Worm (Caenorhabditis elegans): Measurements from ENCODE around the gene C18H7.1.

- TF ChIP-seq unc-62 (GFP tag; optimal IDR thresholded peaks at IDR 0.05): no peak
- no peak for TF ChIP-seq pha-4 (tag; optimal IDR thresholded peaks at IDR 0.05)
- no peak for TF ChIP-seq elt-1 (tag; optimal IDR thresholded peaks at IDR 0.05; ENCODE audit: borderline replicate concordance, insufficient read depth)
- no peak for TF ChIP-seq nhr-237 (tag; optimal IDR thresholded peaks at IDR 0.05)
- no peak for TF ChIP-seq lin-13 (tag; optimal IDR thresholded peaks at IDR 0.05)
Observed at ce11 chrIV:659585-659984, 44.2 kb downstream of the C18H7.1 start.

All from whole organism, mixed stage, embryonic.